Worm (Caenorhabditis elegans) whole organism, L2 larva: ENCODE data around the gene lin-3.

ENCODE experiments used
- Y55F3AM.14 ChIP-seq: fragments of 200-800 bp; sonication (Bioruptor generic); optimal IDR thresholded peaks from 2 replicates; lab custom pipeline; 2018; ENCODE audit warnings: mild to moderate bottlenecking, missing genetic modification characterization, missing compliant biosample characterization
- alr-1 ChIP-seq: fragments of 150-350 bp; optimal IDR thresholded peaks from 2 replicates; lab custom pipeline; 2014; ENCODE audit warnings: missing biosample characterization, missing genetic modification characterization
- lsy-2 ChIP-seq, 2 experiments: fragments of 150-350 bp in 1 of 2; sonication (generic microtip) in 1 of 2; optimal IDR thresholded peaks; 2 replicates each; lab custom pipeline; 2014 to 2017; ENCODE audit warnings: missing biosample characterization in 2 of 2, missing genetic modification characterization in 2 of 2
- mdl-1 ChIP-seq, 2 experiments: fragments of 150-350 bp in 1 of 2; sonication (generic microtip) in 1 of 2; optimal IDR thresholded peaks; 2 replicates each; lab custom pipeline; 2017; ENCODE audit warnings: missing biosample characterization in 2 of 2, missing genetic modification characterization in 2 of 2
- nhr-11 ChIP-seq: fragments of 150-350 bp; optimal IDR thresholded peaks from 2 replicates; lab custom pipeline; 2014; ENCODE audit warnings: missing biosample characterization, missing genetic modification characterization

DNA sequence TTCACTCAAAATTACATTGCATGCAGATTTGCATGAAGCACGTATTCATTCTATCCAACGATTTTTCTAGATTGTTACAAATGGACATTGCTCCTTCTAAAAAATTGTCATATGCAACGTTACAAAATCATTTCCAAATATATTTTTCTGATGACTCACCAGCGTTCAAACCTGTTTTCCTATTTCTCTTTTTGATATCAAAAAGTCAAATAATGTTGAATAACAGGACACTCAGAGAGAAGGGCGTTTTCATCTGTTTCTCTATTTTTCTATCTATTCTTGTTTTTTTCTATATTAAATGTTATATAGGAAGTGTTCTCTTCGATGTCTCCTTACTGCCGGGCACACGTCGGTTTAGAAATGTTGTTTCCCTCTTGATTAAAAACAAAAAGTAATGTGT is 47.2 kb upstream of the lin-3 start:
- TF ChIP-seq Y55F3AM.14 (GFP tag; lab: Kevin White, UChicago): no peak
- no peak for TF ChIP-seq mdl-1 (tag; optimal IDR thresholded peaks at IDR 0.05; lab: Kevin White, UChicago)
- no peak for TF ChIP-seq lsy-2 (tag; optimal IDR thresholded peaks at IDR 0.05; lab: Kevin White, UChicago)
- TF ChIP-seq nhr-11 (tag; lab: Kevin White, UChicago): no peak
- no peak for TF ChIP-seq alr-1
